Worm (Caenorhabditis elegans): Measurements from ENCODE around the gene C03B8.3.

Gene C03B8.3

DNA sequence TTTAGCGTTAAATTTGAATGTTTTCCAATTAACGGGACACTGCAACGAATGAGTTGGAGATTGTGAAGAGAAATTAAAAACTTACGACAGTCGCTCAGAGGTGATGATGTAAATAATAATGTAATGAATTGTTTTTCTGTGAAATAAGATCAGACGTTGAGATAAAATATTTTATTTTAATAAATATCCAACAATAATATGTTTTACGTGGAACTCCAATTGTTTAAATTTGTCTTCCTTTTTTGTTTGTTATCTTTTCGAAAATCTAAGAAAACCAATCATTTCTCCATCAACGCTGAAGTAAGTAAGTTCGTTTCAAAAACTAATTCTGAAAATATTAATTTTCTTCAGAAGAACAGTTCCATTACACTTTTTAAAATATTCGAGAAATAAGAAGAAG is 17.8 kb upstream of the C03B8.3 start, which contains the start of gene C18H2.5:
Gene C18H2.5 (minus strand): TSS at position 101 of the 400 bp plus-strand sequence.
- TF ChIP-seq ceh-9 (tag; optimal IDR thresholded peaks at IDR 0.05) (no peak), che-1 (tag; optimal IDR thresholded peaks at IDR 0.05) (no peak), ceh-31 (tag; optimal IDR thresholded peaks at IDR 0.05) (no peak), rnt-1 (tag; optimal IDR thresholded peaks at IDR 0.05) (no peak), ceh-24 (tag; optimal IDR thresholded peaks at IDR 0.05) (no peak)

DNA sequence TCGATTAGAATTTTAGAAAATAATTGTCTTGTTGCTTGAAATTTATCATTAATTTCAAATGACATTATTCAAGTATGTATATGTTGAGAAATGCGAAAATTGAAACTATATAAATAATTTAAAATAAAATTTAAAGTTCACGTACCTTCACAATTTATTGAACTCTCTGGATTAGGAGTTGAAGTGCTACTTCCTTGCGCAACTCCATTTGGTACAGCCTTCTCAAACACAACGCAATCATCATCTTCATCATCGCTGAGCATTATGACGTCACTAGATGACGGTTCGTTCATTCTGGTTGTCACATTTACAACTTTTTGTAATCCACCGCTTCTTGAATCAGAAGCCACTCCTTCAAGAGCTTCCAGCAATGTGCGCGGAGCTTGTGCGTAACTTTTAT is 8.6 kb upstream of the C03B8.3 start:
- TF ChIP-seq ceh-2 (tag; optimal IDR thresholded peaks at IDR 0.05) (no peak), K09A11.1 (tag; optimal IDR thresholded peaks at IDR 0.05; ENCODE audit: insufficient read depth) (no peak), ceh-24 (tag; optimal IDR thresholded peaks at IDR 0.05) (no peak), nfya-1 (tag; optimal IDR thresholded peaks at IDR 0.05) (no peak), ahr-1 (tag; optimal IDR thresholded peaks at IDR 0.05) (no peak), K02D7.2 (tag; optimal IDR thresholded peaks at IDR 0.05) (no peak), zip-5 (tag; optimal IDR thresholded peaks at IDR 0.05) (no peak), sdc-2 (tag; optimal IDR thresholded peaks at IDR 0.05) (no peak), elt-2 (tag; optimal IDR thresholded peaks at IDR 0.05) (no peak), lin-11 (tag; optimal IDR thresholded peaks at IDR 0.05) (no peak), C38D4.7 (GFP tag; optimal IDR thresholded peaks at IDR 0.05) (no peak), hlh-8 (tag; optimal IDR thresholded peaks at IDR 0.05) (no peak), syd-9 (tag; optimal IDR thresholded peaks at IDR 0.05) (no peak), pag-3 (tag; optimal IDR thresholded peaks at IDR 0.05; ENCODE audit: borderline replicate concordance) (no peak), dmd-4 (tag; optimal IDR thresholded peaks at IDR 0.05; ENCODE audit: borderline replicate concordance) (no peak), ceh-34 (tag; optimal IDR thresholded peaks at IDR 0.05) (no peak), unc-3 (GFP tag; conservative IDR thresholded peaks at IDR 0.05) (no peak), unc-3 (tag; optimal IDR thresholded peaks at IDR 0.05) (no peak), tbx-7 (tag; optimal IDR thresholded peaks at IDR 0.05) (no peak), hlh-6 (tag; optimal IDR thresholded peaks at IDR 0.05) (no peak)

DNA sequence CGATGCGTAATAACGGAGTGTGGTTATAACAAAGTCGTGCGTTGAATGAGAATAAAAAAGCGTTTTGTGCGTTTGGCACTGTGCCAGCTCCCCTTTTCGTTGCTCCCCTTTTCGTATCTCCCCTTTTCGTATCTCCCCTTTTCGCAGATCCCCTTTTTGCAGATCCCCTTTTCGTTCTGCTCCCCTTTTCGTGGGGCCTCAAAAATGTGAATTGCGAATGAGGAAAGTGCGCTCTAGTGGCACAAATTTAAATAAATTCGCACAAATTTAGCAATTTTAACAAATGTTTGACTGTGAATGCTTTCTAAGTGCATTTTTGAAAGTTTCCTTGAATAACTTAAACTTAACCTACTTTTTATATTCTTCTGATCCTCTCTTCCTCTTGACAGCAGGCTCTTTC is 3.3 kb upstream of the C03B8.3 start:
- TF ChIP-seq ceh-14 (tag; optimal IDR thresholded peaks at IDR 0.05), result peak; percentile 42
- peak; percentile 60 for TF ChIP-seq ceh-31 (tag; optimal IDR thresholded peaks at IDR 0.05)
- peak; percentile 12 for TF ChIP-seq tbx-2 (tag; optimal IDR thresholded peaks at IDR 0.05)
- peak; percentile 34 for TF ChIP-seq unc-42 (tag; optimal IDR thresholded peaks at IDR 0.05)

DNA sequence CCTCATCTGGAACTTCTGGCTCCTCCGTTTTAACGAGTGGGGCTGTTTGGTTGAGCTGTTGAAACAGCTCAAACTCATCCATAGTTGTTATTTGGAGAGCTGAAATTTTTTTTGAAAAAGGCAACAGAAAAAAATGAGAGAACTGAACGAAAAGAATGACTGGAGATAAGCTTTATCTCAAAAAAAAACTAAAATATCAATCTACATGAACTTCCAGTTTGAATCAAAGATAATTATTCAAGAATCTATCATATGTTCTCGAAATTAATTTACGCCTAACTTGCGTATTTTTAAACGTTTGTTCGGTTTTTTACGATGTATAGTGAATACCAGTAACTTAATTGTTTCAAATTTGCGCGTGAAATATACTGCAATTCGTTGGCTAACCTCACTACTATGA is 2.7 kb upstream of the C03B8.3 start, which contains the start of gene lin-13:
Gene lin-13 (minus strand): TSS at position 101 of the 400 bp plus-strand sequence.
- TF ChIP-seq C38D4.7 (GFP tag; optimal IDR thresholded peaks at IDR 0.05), result no peak
- TF ChIP-seq ahr-1 (tag; optimal IDR thresholded peaks at IDR 0.05), result no peak
- no peak for TF ChIP-seq ama-1 (optimal IDR thresholded peaks at IDR 0.05)
- no peak for TF ChIP-seq unc-55 (GFP tag; optimal IDR thresholded peaks at IDR 0.05)
- TF ChIP-seq hlh-8 (tag; optimal IDR thresholded peaks at IDR 0.05), result no peak
- TF ChIP-seq T23F11.4 (GFP tag; optimal IDR thresholded peaks at IDR 0.05), result no peak
- TF ChIP-seq dve-1 (tag; optimal IDR thresholded peaks at IDR 0.05), result no peak
- TF ChIP-seq fkh-10 (GFP tag; optimal IDR thresholded peaks at IDR 0.05), result no peak
- no peak for TF ChIP-seq pqm-1 (tag; optimal IDR thresholded peaks at IDR 0.05)
- no peak for TF ChIP-seq hlh-6 (tag; optimal IDR thresholded peaks at IDR 0.05)
- no peak for TF ChIP-seq unc-3 (GFP tag; conservative IDR thresholded peaks at IDR 0.05)
- TF ChIP-seq unc-3 (tag; optimal IDR thresholded peaks at IDR 0.05), result no peak
- TF ChIP-seq lin-11 (tag; optimal IDR thresholded peaks at IDR 0.05), result no peak
- no peak for TF ChIP-seq eyg-1 (tag; optimal IDR thresholded peaks at IDR 0.05)
- TF ChIP-seq zip-5 (tag; optimal IDR thresholded peaks at IDR 0.05), result no peak
- no peak for TF ChIP-seq ceh-9 (tag; optimal IDR thresholded peaks at IDR 0.05)
- TF ChIP-seq sox-4 (tag; optimal IDR thresholded peaks at IDR 0.05), result no peak

DNA sequence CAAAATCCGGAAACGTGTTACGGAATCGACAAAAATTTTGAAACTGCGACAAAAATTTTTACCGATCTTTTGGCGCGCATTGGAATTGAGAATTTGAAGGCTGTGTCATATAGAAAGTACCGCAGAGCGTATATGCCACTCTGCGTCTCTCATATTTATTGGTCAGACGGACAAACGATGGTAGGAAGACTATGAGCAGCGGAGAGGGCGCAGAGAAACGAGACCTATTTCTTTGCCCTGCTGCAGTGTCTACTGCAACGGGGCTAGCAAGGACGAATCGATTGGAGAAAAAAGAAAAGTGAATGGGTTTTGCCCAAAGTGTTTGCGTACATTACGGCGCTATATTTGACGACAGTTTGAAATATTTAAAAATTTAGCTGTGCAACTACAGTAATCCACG is 2.0 kb upstream of the C03B8.3 start:
- TF ChIP-seq ceh-34 (tag; optimal IDR thresholded peaks at IDR 0.05) (peak; percentile 13), unc-42 (tag; optimal IDR thresholded peaks at IDR 0.05) (peak; percentile 32), ceh-31 (tag; optimal IDR thresholded peaks at IDR 0.05) (peak; percentile 81), dve-1 (tag; optimal IDR thresholded peaks at IDR 0.05) (peak; percentile 55), pha-2 (tag; optimal IDR thresholded peaks at IDR 0.05) (no peak), ets-4 (tag; optimal IDR thresholded peaks at IDR 0.05) (peak; percentile 7), ceh-48 (tag; optimal IDR thresholded peaks at IDR 0.05) (peak; percentile 71), F13H6.1 (tag; optimal IDR thresholded peaks at IDR 0.05) (peak; percentile 36), pros-1 (tag; optimal IDR thresholded peaks at IDR 0.05) (peak; percentile 43), ceh-18 (tag; optimal IDR thresholded peaks at IDR 0.05) (peak; percentile 28), ref-2 (tag; optimal IDR thresholded peaks at IDR 0.05) (peak; percentile 44), hlh-30 (tag; optimal IDR thresholded peaks at IDR 0.05; ENCODE audit: insufficient read depth) (peak; percentile 37), hlh-13 (GFP tag; optimal IDR thresholded peaks at IDR 0.05) (no peak), madf-2 (tag; optimal IDR thresholded peaks at IDR 0.05) (peak; percentile 14), ceh-6 (GFP tag; optimal IDR thresholded peaks at IDR 0.05) (no peak), tbx-2 (tag; optimal IDR thresholded peaks at IDR 0.05) (peak; percentile 59)
